Fruit fly (Drosophila melanogaster): ENCODE data around the gene CG12012.

dm6 chr3L:3424846-3425245, 48.3 kb downstream of the CG12012 start, which contains the start of gene sty:
- TF ChIP-seq OdsH (GFP tag; optimal IDR thresholded peaks at IDR 0.05) (no peak), Hr78 (GFP tag; optimal IDR thresholded peaks at IDR 0.05) (no peak), CG9705 (GFP tag; optimal IDR thresholded peaks at IDR 0.05) (no peak), sv (GFP tag; optimal IDR thresholded peaks at IDR 0.05) (no peak), GATAd (GFP tag; optimal IDR thresholded peaks at IDR 0.05) (no peak), fru (GFP tag; optimal IDR thresholded peaks at IDR 0.05) (no peak), h (GFP tag; optimal IDR thresholded peaks at IDR 0.05) (no peak), Dif (GFP tag; optimal IDR thresholded peaks at IDR 0.05; ENCODE audit: partially characterized antibody) (no peak), Dfd (GFP tag; optimal IDR thresholded peaks at IDR 0.05) (no peak), Abd-B (GFP tag; optimal IDR thresholded peaks at IDR 0.05) (no peak), br (GFP tag; optimal IDR thresholded peaks at IDR 0.05) (no peak), usp (GFP tag; optimal IDR thresholded peaks at IDR 0.05) (no peak)
